Fruit fly (Drosophila melanogaster): ENCODE data around the gene Acp1.

Gene Acp1

DNA sequence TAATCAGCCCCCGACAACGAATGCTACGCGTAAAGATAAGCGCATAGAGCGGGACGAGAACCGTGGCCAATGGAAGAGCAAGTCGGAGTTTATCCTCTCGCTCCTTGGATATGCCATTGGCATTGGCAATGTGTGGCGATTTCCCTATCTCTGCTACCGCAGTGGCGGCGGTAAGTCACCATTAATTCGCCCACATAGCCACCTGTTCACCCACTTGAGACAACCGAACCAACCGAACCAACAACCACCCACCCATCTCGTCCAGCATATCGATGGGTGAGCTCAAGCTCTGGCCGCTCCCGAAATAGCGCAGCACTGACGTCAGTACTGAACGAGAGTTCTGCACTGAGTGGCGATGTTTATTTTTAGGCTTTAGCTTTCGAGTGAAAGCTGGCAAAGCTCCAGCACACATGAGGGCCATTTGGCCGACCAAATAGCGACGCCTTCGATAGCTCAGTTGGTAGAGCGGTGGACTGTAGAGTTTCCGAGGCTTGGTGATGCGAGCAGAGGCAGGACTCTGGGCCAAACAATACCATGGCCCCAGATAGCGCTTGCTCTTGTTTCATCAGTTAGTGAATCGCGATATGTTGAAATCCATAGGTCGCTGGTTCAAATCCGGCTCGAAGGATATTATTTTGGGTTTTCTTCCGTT, 30.2 kb downstream of the Acp1 start:
- TF ChIP-seq D1 (tag; optimal IDR thresholded peaks at IDR 0.05) (no peak), rn (GFP tag; IDR thresholded peaks at IDR 0.05) (no peak), CG4496 (GFP tag; IDR thresholded peaks at IDR 0.05) (0 out of 3 replicates have a peak, but pooled peaks have one; percentile 18)

DNA sequence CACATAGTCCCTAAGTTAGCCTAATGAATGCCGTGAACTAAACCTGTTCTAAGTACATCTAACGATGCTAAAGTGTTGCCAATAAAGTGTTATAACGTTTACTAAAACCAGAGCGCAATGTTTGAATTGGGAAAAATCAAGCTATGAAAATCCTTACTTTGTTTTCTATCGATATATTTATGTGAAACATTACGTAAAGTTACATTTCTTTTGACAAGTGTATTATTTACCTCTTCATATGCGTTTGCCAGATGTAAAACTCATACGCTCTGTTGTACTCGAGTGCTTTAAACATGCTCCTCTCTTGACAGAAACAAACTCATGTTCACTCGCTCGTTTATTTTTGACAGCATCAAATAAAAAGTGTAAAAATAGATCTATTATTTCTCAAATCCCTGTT, 30.8 kb downstream of the Acp1 start, which contains the start of gene Ntl:
Ntl (plus strand) TSS at position 301 of the 400 bp plus-strand sequence.
- TF ChIP-seq Ets98B (GFP tag; IDR thresholded peaks at IDR 0.05) (no peak), D1 (tag; optimal IDR thresholded peaks at IDR 0.05) (no peak), gl (tag; optimal IDR thresholded peaks at IDR 0.05) (no peak), CG13204 (GFP tag; optimal IDR thresholded peaks at IDR 0.05) (no peak), CG4496 (GFP tag; IDR thresholded peaks at IDR 0.05) (no peak), CG34367 (tag; optimal IDR thresholded peaks at IDR 0.05) (no peak), CG12605 (GFP tag; IDR thresholded peaks at IDR 0.05) (no peak), CG15710 (tag; optimal IDR thresholded peaks at IDR 0.05) (no peak), fd96Ca (GFP tag; IDR thresholded peaks at IDR 0.05) (no peak), rn (GFP tag; IDR thresholded peaks at IDR 0.05) (no peak), CG9948 (tag; optimal IDR thresholded peaks at IDR 0.05) (no peak)

DNA sequence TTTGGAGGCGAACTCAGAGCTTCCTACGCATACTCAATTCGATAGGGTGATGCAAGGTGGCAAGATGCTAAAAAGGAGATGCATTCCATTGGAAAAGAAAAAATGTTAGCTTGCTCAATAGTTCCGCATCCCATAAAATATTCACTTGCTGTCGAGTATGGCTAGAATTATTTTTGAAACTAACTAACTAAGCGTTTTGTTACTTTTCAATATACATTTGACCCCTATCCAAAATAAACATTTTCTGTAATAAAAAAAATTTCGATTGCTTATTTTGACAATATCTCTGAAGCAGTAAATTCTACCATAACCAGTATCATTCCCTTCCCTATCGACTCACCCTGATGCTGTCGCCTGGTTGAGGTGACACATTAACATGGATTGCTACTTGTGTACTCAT, 37.8 kb downstream of the Acp1 start:
- TF ChIP-seq gl (tag; optimal IDR thresholded peaks at IDR 0.05) (peak; percentile 20), CG34367 (tag; optimal IDR thresholded peaks at IDR 0.05) (peak; percentile 60), EcR (GFP tag; optimal IDR thresholded peaks at IDR 0.05) (no peak), CG15710 (tag; optimal IDR thresholded peaks at IDR 0.05) (peak; percentile 88), CG10348 (GFP tag; IDR thresholded peaks at IDR 0.05) (no peak), fd96Ca (GFP tag; IDR thresholded peaks at IDR 0.05) (0 out of 3 replicates have a peak, but pooled peaks have one; percentile 40), Ets98B (GFP tag; IDR thresholded peaks at IDR 0.05) (0 out of 2 replicates have a peak, but pooled peaks have one; percentile 22), Pif1B (GFP tag; optimal IDR thresholded peaks at IDR 0.05) (peak; percentile 73), CG32121 (GFP tag; IDR thresholded peaks at IDR 0.05) (no peak), CG14655 (GFP tag; optimal IDR thresholded peaks at IDR 0.05) (peak; percentile 51), CG12605 (GFP tag; IDR thresholded peaks at IDR 0.05) (peak; percentile 20; the same call in 1 of the 2 replicates), Snoo (tag; optimal IDR thresholded peaks at IDR 0.05) (peak; percentile 75), rn (GFP tag; IDR thresholded peaks at IDR 0.05) (no peak), CG13204 (GFP tag; optimal IDR thresholded peaks at IDR 0.05) (peak; percentile 21), CG17806 (tag; optimal IDR thresholded peaks at IDR 0.05) (peak; percentile 73), CG9948 (tag; optimal IDR thresholded peaks at IDR 0.05) (peak; percentile 38), CG8159 (tag; optimal IDR thresholded peaks at IDR 0.05) (peak; percentile 87), D1 (tag; optimal IDR thresholded peaks at IDR 0.05) (no peak), Pif1A (GFP tag; optimal IDR thresholded peaks at IDR 0.05) (peak; percentile 79), CG4496 (GFP tag; IDR thresholded peaks at IDR 0.05) (peak; percentile 55; the same call in 2 of the 3 replicates), CG8301 (tag; optimal IDR thresholded peaks at IDR 0.05) (peak; percentile 57)

DNA sequence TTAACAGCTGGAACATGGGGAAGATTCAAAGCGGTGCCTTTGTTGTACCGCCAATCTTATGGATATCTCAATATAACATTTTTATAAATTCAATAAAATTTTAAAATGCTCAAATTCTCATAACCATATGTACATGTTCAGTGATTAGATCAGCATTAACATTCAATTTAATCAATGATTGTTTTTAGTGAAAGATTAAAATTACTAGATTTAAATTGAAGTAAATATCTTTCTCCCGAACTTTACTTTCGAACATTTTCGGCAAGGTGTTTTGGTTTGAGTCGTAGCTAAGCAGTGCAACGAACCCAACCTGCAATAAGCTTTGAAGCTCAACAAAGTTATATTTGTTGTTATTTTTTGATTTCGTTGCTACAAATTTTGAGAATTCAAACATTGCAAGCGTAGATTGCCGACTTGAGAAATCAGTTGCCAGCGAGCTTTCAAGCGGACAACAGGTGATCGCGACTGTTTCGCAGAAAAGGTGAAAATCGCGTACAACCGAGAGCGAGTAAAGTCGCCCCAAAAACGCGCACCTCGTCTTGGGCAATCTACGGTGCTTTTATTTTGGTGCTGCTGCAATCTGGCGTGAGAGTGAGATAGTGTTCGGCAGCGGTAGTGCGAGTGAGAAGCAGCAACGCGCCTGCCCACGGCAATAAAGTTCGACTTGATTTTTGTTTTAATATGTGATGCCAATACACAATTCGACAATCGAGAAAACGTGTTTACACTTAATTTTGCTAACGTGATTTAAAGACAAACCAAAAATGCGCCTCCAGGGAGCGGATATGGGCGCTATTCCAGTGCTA, 38.8 kb downstream of the Acp1 start, which contains the start of gene Tep3:
Tep3 (plus strand) TSS at position 423 of the 806 bp plus-strand sequence.
- TF ChIP-seq CG12605 (GFP tag; IDR thresholded peaks at IDR 0.05) (no peak), CG4496 (GFP tag; IDR thresholded peaks at IDR 0.05) (no peak; the same call in 2 of the 3 replicates), EcR (GFP tag; optimal IDR thresholded peaks at IDR 0.05) (no peak), CG10348 (GFP tag; IDR thresholded peaks at IDR 0.05) (no peak), CG13204 (GFP tag; optimal IDR thresholded peaks at IDR 0.05) (no peak), CG8159 (tag; optimal IDR thresholded peaks at IDR 0.05) (peak; percentile 64), Ets98B (GFP tag; IDR thresholded peaks at IDR 0.05) (0 out of 2 replicates have a peak, but pooled peaks have one; percentile 29), CG32121 (GFP tag; IDR thresholded peaks at IDR 0.05) (peak; percentile 16; the same call in 1 of the 2 replicates), Pif1B (GFP tag; optimal IDR thresholded peaks at IDR 0.05) (peak; percentile 61), CG8301 (tag; optimal IDR thresholded peaks at IDR 0.05) (peak; percentile 48), rn (GFP tag; IDR thresholded peaks at IDR 0.05) (peak; percentile 39; the same call in 1 of the 2 replicates), gl (tag; optimal IDR thresholded peaks at IDR 0.05) (no peak), fd96Ca (GFP tag; IDR thresholded peaks at IDR 0.05) (no peak), CG14655 (GFP tag; optimal IDR thresholded peaks at IDR 0.05) (peak; percentile 58), CG17806 (tag; optimal IDR thresholded peaks at IDR 0.05) (peak; percentile 51), Pif1A (GFP tag; optimal IDR thresholded peaks at IDR 0.05) (no peak), CG15710 (tag; optimal IDR thresholded peaks at IDR 0.05) (peak; percentile 28), Snoo (tag; optimal IDR thresholded peaks at IDR 0.05) (no peak), CG9948 (tag; optimal IDR thresholded peaks at IDR 0.05) (no peak), D1 (tag; optimal IDR thresholded peaks at IDR 0.05) (peak; percentile 79), CG34367 (tag; optimal IDR thresholded peaks at IDR 0.05) (peak; percentile 27)

DNA sequence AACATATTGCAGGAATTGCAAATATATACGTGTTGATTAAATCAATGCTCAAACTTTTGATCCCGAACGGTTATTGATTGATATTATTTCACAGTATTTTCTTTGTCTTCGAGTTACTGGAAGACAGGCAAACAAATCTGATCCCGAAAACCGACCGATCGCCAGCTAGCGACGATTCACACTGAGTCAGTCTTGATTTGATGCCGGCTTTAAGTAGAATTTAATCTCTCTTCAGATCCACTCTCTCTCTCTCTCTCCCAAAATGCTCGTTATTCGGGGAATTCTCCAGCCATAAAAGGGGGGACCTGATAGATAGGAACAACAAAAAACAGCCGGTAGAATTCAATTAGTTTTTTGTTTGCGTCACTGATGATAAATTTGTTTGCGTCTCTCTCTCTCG, 39.9 kb downstream of the Acp1 start, which contains the start of gene Tep2:
Tep2 (minus strand) TSS at position 185 of the 400 bp plus-strand sequence.
- TF ChIP-seq rn (GFP tag; IDR thresholded peaks at IDR 0.05) (no peak), CG17806 (tag; optimal IDR thresholded peaks at IDR 0.05) (no peak), CG4496 (GFP tag; IDR thresholded peaks at IDR 0.05) (0 out of 3 replicates have a peak, but pooled peaks have one; percentile 38), EcR (GFP tag; optimal IDR thresholded peaks at IDR 0.05) (peak; percentile 19)

Measured in whole organism, pupa.